Worm (Caenorhabditis elegans): Measurements from ENCODE around the gene ZK1127.5.

- TF ChIP-seq nhr-237 (tag; optimal IDR thresholded peaks at IDR 0.05) (no peak), elt-1 (tag; optimal IDR thresholded peaks at IDR 0.05) (no peak)
Observed at ce11 chrII:7090085-7090484, 39.6 kb downstream of the ZK1127.5 start.

Measured in whole organism, L3 larva.